Worm (Caenorhabditis elegans) whole organism, L2 larva: ENCODE results near the gene F43C11.6.

Source experiments
- alr-1 ChIP-seq: fragments of 150-350 bp; optimal IDR thresholded peaks from 2 replicates; lab custom pipeline; 2014; ENCODE audit warnings: missing biosample characterization, missing genetic modification characterization
- elt-3 ChIP-seq: sonication (generic microtip); optimal IDR thresholded peaks from 2 replicates; lab custom pipeline; 2017; ENCODE audit warnings: missing biosample characterization, missing genetic modification characterization
- lin-13 ChIP-seq: fragments of 150-350 bp; optimal IDR thresholded peaks from 2 replicates; lab custom pipeline; 2014; ENCODE audit warnings: missing biosample characterization, missing genetic modification reagents, missing genetic modification characterization
- unc-62 ChIP-seq: fragments of 150-350 bp; optimal IDR thresholded peaks from 2 replicates; lab custom pipeline; 2014; ENCODE audit warnings: missing biosample characterization, missing genetic modification reagents, missing genetic modification characterization

DNA sequence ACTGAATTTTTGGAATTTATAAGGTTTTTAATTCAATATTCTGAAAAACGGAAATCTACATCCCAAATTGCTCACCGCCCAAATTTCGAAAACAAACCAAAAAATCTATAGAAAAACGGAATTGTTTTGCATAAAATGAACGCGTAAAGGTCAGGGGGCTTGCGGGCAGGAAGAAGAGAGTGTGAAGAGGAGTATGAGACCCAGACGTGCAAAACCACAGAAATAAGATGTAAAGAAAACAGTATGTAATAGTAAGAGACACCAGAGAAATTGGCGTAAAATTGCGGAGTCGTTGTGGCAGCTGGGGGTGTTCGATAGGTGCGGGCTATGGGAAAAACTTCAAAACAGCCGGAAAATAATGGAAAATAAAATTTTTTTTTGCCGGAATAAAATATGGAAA is 1.3 kb upstream of the F43C11.6 start:
- TF ChIP-seq lin-13 (GFP tag; lab: Kevin White, UChicago) (no peak), elt-3 (tag; lab: Kevin White, UChicago) (no peak), unc-62 (GFP tag; lab: Kevin White, UChicago) (no peak), alr-1 (tag; lab: Kevin White, UChicago) (no peak)
